Fruit fly (Drosophila melanogaster) whole organism, wandering third instar larva: ENCODE measurements around the gene CG14130.

Source experiments
- Abd-B ChIP-seq: fragments of >200 bp; optimal IDR thresholded peaks from 2 replicates; lab custom pipeline; 2017; ENCODE audit warnings: missing biosample characterization, missing genetic modification characterization
- Hr78 ChIP-seq: fragments of >200 bp; optimal IDR thresholded peaks from 2 replicates; lab custom pipeline; 2017; ENCODE audit warnings: missing biosample characterization, missing genetic modification characterization
- br ChIP-seq: fragments of 200-800 bp; sonication (Bioruptor generic); optimal IDR thresholded peaks from 2 replicates; lab custom pipeline; 2016; ENCODE audit warnings: missing biosample characterization, missing genetic modification characterization
- fru ChIP-seq: fragments of 200-800 bp; sonication (Bioruptor generic); optimal IDR thresholded peaks from 3 replicates; lab custom pipeline; 2016; ENCODE audit warnings: missing biosample characterization, mild to moderate bottlenecking, missing genetic modification characterization
- h ChIP-seq: fragments of 200-800 bp; sonication (Bioruptor generic); optimal IDR thresholded peaks from 3 replicates; lab custom pipeline; 2016; ENCODE audit warnings: missing biosample characterization, mild to moderate bottlenecking, missing genetic modification characterization
- psq ChIP-seq: fragments of 200-800 bp; sonication (Bioruptor generic); optimal IDR thresholded peaks from 3 replicates; lab custom pipeline; 2017; ENCODE audit warnings: missing biosample characterization, mild to moderate bottlenecking, missing genetic modification characterization, moderate library complexity

DNA sequence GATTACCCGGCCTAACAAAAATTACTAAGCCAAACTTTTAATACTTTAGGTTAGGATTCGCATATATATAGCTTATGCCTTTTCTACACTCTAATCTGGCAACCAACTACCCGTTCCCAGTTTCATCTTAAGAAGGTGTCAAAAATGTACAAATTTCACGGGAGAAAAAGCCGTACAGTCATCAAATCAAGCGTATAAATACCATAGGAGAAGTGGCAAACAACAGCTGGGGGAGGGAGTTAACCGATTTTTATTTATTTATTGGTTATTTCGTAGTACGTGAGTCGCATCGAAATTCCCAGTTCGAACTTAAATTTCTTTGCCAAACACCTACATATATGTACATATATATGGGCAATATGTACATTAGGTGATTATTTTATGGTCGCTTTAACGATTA is 13.5 kb downstream of the CG14130 start, which contains the start of gene CG7264:
- TF ChIP-seq br (GFP tag; lab: Kevin White, UChicago) (no peak), psq (no peak), fru (GFP tag; lab: Kevin White, UChicago) (no peak), Abd-B (no peak), Hr78 (GFP tag; lab: Kevin White, UChicago) (no peak), h (GFP tag; lab: Kevin White, UChicago) (no peak)
